Worm (Caenorhabditis elegans): Measurements from ENCODE around the gene unc-45.

DNA sequence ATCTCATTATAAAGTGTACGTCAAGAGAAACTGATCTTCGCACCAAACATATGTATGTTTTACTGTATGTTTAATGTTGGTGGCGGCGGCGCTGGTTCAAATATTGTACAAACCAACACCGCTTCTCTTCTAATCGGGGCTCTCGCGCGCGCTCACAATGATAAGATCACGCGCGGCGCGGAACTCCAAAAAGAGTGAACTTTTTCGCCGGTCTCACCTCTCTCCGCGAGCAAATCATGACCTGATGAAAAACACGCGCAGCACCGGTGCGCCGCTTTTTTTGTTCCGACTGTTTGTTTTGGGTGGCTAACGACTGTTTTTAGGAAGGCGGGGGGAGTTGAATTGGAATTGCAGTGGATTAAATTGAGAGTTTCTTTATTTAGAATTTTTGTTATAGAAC, 22.0 kb downstream of the unc-45 start:
- no peak for TF ChIP-seq ekl-4 (GFP tag; IDR thresholded peaks at IDR 0.05)
- no peak for TF ChIP-seq snpc-4 (GFP tag; optimal IDR thresholded peaks at IDR 0.05)
- no peak for TF ChIP-seq snpc-4 (tag; optimal IDR thresholded peaks at IDR 0.05)
- no peak for TF ChIP-seq nfya-1 (tag; optimal IDR thresholded peaks at IDR 0.05; ENCODE audit: borderline replicate concordance, insufficient read depth)
- TF ChIP-seq lin-54 (GFP tag; optimal IDR thresholded peaks at IDR 0.05), result no peak
- TF ChIP-seq egl-18 (GFP tag; IDR thresholded peaks at IDR 0.05), result no peak
- no peak for TF ChIP-seq ama-1 (optimal IDR thresholded peaks at IDR 0.05)
- TF ChIP-seq ama-1 (GFP tag; optimal IDR thresholded peaks at IDR 0.05), result no peak
- no peak for TF ChIP-seq hlh-12 (tag; optimal IDR thresholded peaks at IDR 0.05)
- TF ChIP-seq snpc-1.3 (tag; optimal IDR thresholded peaks at IDR 0.05; ENCODE audit: insufficient read depth), result no peak
- no peak for TF ChIP-seq him-1 (tag; optimal IDR thresholded peaks at IDR 0.05)
- no peak for TF ChIP-seq bed-1 (GFP tag; IDR thresholded peaks at IDR 0.05)
- no peak for TF ChIP-seq Y56A3A.18 (GFP tag; IDR thresholded peaks at IDR 0.05)
- TF ChIP-seq C17E4.6 (GFP tag; IDR thresholded peaks at IDR 0.05), result no peak
